Fruit fly (Drosophila melanogaster) whole organism: ENCODE measurements around the gene sphe.

ENCODE experiments used
- pan ChIP-seq: fragments of >200 bp; optimal IDR thresholded peaks from 2 replicates; lab custom pipeline; 2017
- psq ChIP-seq: fragments of >200 bp; optimal IDR thresholded peaks from 2 replicates; lab custom pipeline; 2017
- usp ChIP-seq: fragments of >200 bp; optimal IDR thresholded peaks from 2 replicates; lab custom pipeline; 2017; ENCODE audit warnings: missing biosample characterization, missing genetic modification characterization, mixed read lengths

dm6 chrX:16670691-16671481 is 30.9 kb downstream of the sphe start:
- TF ChIP-seq psq (lab: Kevin White, UChicago) = no peak
- no peak for TF ChIP-seq pan (lab: Kevin White, UChicago)
- TF ChIP-seq usp (GFP tag; lab: Kevin White, UChicago) = no peak
